Fruit fly (Drosophila melanogaster) whole organism, embryonic: ENCODE data around the gene CG17652.

Experiments
- Adf1 ChIP-seq: fragments of 200-800 bp; sonication (Bioruptor generic); IDR thresholded peaks from 2 replicates; pipeline ENCODE4 v1.3.6; 2022; ENCODE audit warnings: missing biosample characterization, missing genetic modification characterization
- CG10209 ChIP-seq: fragments of 200-800 bp; sonication (Bioruptor generic); optimal IDR thresholded peaks from 3 replicates; lab custom pipeline; 2017; ENCODE audit warnings: missing biosample characterization, mild to moderate bottlenecking, missing genetic modification characterization, missing genetic modification reagents
- CG10462 ChIP-seq: fragments of 200-800 bp; sonication (Bioruptor generic); optimal IDR thresholded peaks from 2 replicates; lab custom pipeline; 2016; ENCODE audit warnings: missing biosample characterization, missing genetic modification characterization
- CG10543 ChIP-seq: fragments of 200-800 bp; sonication (Bioruptor generic); optimal IDR thresholded peaks from 3 replicates; lab custom pipeline; 2017; ENCODE audit warnings: missing biosample characterization, mild to moderate bottlenecking, missing genetic modification characterization, moderate library complexity
- CG11093 ChIP-seq: fragments of 200-800 bp; sonication (Bioruptor generic); IDR thresholded peaks from 3 replicates; pipeline ENCODE4 v1.3.6; 2022; ENCODE audit warnings: missing biosample characterization, missing genetic modification characterization
- CG12299 ChIP-seq: fragments of 200-800 bp; sonication (Bioruptor generic); optimal IDR thresholded peaks from 2 replicates; lab custom pipeline; 2018; ENCODE audit warnings: missing biosample characterization, mild to moderate bottlenecking, missing genetic modification characterization
- CG13296 ChIP-seq: fragments of 200-800 bp; sonication (Bioruptor generic); optimal IDR thresholded peaks from 3 replicates; lab custom pipeline; 2018; ENCODE audit warnings: missing biosample characterization, mild to moderate bottlenecking, missing genetic modification characterization
- CG13894 ChIP-seq: fragments of 200-800 bp; sonication (Bioruptor generic); optimal IDR thresholded peaks from 3 replicates; lab custom pipeline; 2018; ENCODE audit warnings: missing biosample characterization, mild to moderate bottlenecking, missing genetic modification characterization, moderate library complexity
- CG1603 ChIP-seq: fragments of 200-800 bp; sonication (Bioruptor generic); optimal IDR thresholded peaks from 2 replicates; lab custom pipeline; 2019; ENCODE audit warnings: missing biosample characterization, mild to moderate bottlenecking, missing genetic modification characterization, moderate library complexity
- CG17186 ChIP-seq: fragments of 200-800 bp; sonication (Bioruptor generic); optimal IDR thresholded peaks from 3 replicates; lab custom pipeline; 2017; ENCODE audit warnings: missing biosample characterization, missing genetic modification reagents, missing genetic modification characterization
- CG17568 ChIP-seq: fragments of 200-800 bp; sonication (Bioruptor generic); optimal IDR thresholded peaks from 2 replicates; lab custom pipeline; 2018; ENCODE audit warnings: missing biosample characterization, mild to moderate bottlenecking, missing genetic modification characterization, moderate library complexity
- CG18262 ChIP-seq: fragments of 200-800 bp; optimal IDR thresholded peaks from 3 replicates; lab custom pipeline; 2019; ENCODE audit warnings: missing biosample characterization, mild to moderate bottlenecking, missing genetic modification characterization, moderate library complexity
- CG1832 ChIP-seq: fragments of 200-800 bp; sonication (Bioruptor generic); optimal IDR thresholded peaks from 2 replicates; lab custom pipeline; 2017; ENCODE audit warnings: missing biosample characterization, mild to moderate bottlenecking, missing genetic modification characterization, inconsistent platforms
- CG18599 ChIP-seq: fragments of 200-800 bp; sonication (Bioruptor generic); optimal IDR thresholded peaks from 3 replicates; lab custom pipeline; 2017; ENCODE audit warnings: missing biosample characterization, missing genetic modification characterization, mild to moderate bottlenecking, moderate library complexity, missing genetic modification reagents
- CG2120 ChIP-seq: fragments of 200-800 bp; sonication (Bioruptor generic); optimal IDR thresholded peaks from 3 replicates; lab custom pipeline; 2016; ENCODE audit warnings: missing biosample characterization, missing genetic modification characterization
- CG32532 ChIP-seq: fragments of 200-800 bp; sonication (Bioruptor generic); IDR thresholded peaks from 2 replicates; pipeline ENCODE4 v1.3.6; 2022; ENCODE audit warnings: missing biosample characterization, missing genetic modification characterization
- CG4854 ChIP-seq: fragments of 200-800 bp; sonication (Bioruptor generic); optimal IDR thresholded peaks from 2 replicates; lab custom pipeline; 2016; ENCODE audit warnings: missing biosample characterization, missing genetic modification characterization, inconsistent platforms
- CG6683 ChIP-seq: fragments of 200-800 bp; sonication (Bioruptor generic); optimal IDR thresholded peaks from 2 replicates; lab custom pipeline; 2017; ENCODE audit warnings: missing biosample characterization, mild to moderate bottlenecking, missing genetic modification characterization, missing genetic modification reagents
- CG7839 ChIP-seq: fragments of 200-800 bp; sonication (Bioruptor generic); optimal IDR thresholded peaks from 3 replicates; lab custom pipeline; 2018; ENCODE audit warnings: missing biosample characterization, mild to moderate bottlenecking, missing genetic modification characterization, moderate library complexity
- CG7928 ChIP-seq: fragments of 200-800 bp; sonication (Bioruptor generic); optimal IDR thresholded peaks from 2 replicates; lab custom pipeline; 2017; ENCODE audit warnings: missing biosample characterization, mild to moderate bottlenecking, missing genetic modification characterization
- CG7963 ChIP-seq: fragments of 200-800 bp; sonication (Bioruptor generic); IDR thresholded peaks from 3 replicates; pipeline ENCODE4 v1.3.6; 2022; ENCODE audit warnings: missing biosample characterization, missing genetic modification characterization; ENCODE audit not compliant: partially characterized antibody
- CG9437 ChIP-seq: fragments of 200-800 bp; sonication (Bioruptor generic); optimal IDR thresholded peaks from 2 replicates; lab custom pipeline; 2018; ENCODE audit warnings: missing biosample characterization, mild to moderate bottlenecking, missing genetic modification characterization
- CG9609 ChIP-seq: fragments of 200-800 bp; sonication (Bioruptor generic); optimal IDR thresholded peaks from 3 replicates; lab custom pipeline; 2016; ENCODE audit warnings: missing biosample characterization, missing genetic modification characterization
- CG9817 ChIP-seq: fragments of 200-800 bp; sonication (Bioruptor generic); optimal IDR thresholded peaks from 2 replicates; lab custom pipeline; 2018; ENCODE audit warnings: missing biosample characterization, mild to moderate bottlenecking, missing genetic modification characterization, moderate library complexity
- GATAe ChIP-seq: fragments of 200-800 bp; sonication (Bioruptor generic); conservative IDR thresholded peaks from 2 replicates; pipeline ENCODE4 v1.3.6; 2022; ENCODE audit warnings: missing biosample characterization, missing genetic modification characterization
- HLH54F ChIP-seq: fragments of 200-800 bp; sonication (Bioruptor generic); optimal IDR thresholded peaks from 3 replicates; lab custom pipeline; 2016; ENCODE audit warnings: missing biosample characterization, missing genetic modification characterization
- Max ChIP-seq: fragments of 200-800 bp; sonication (Bioruptor generic); optimal IDR thresholded peaks from 2 replicates; lab custom pipeline; 2016; ENCODE audit warnings: missing biosample characterization, mild to moderate bottlenecking, missing genetic modification characterization
- PHDP ChIP-seq: fragments of 200-800 bp; sonication (Bioruptor generic); optimal IDR thresholded peaks from 3 replicates; lab custom pipeline; 2018; ENCODE audit warnings: missing biosample characterization, mild to moderate bottlenecking, missing genetic modification characterization, moderate library complexity
- Poxn ChIP-seq: fragments of 200-800 bp; sonication (Bioruptor generic); IDR thresholded peaks from 2 replicates; pipeline ENCODE4 v1.3.6; 2022; ENCODE audit warnings: missing biosample characterization, missing genetic modification characterization
- Rx ChIP-seq: fragments of 200-800 bp; sonication (Bioruptor generic); IDR thresholded peaks from 2 replicates; pipeline ENCODE4 v1.3.6; 2022; ENCODE audit warnings: missing biosample characterization, missing genetic modification characterization
- Taf1 ChIP-seq: fragments of 200-800 bp; sonication (Bioruptor generic); IDR thresholded peaks from 2 replicates; pipeline ENCODE4 v1.3.6; 2022; ENCODE audit warnings: missing biosample characterization, missing genetic modification characterization
- chinmo ChIP-seq: fragments of 200-800 bp; sonication (Bioruptor generic); IDR thresholded peaks from 4 replicates; pipeline ENCODE4 v1.3.6; 2022; ENCODE audit warnings: missing biosample characterization, missing genetic modification characterization; ENCODE audit not compliant: partially characterized antibody
- danr ChIP-seq: fragments of 200-800 bp; sonication (Bioruptor generic); IDR thresholded peaks from 2 replicates; pipeline ENCODE4 v1.3.6; 2022; ENCODE audit warnings: missing biosample characterization, missing genetic modification characterization
- dm ChIP-seq: fragments of 200-800 bp; sonication (Bioruptor generic); optimal IDR thresholded peaks from 3 replicates; lab custom pipeline; 2016; ENCODE audit warnings: missing biosample characterization, missing genetic modification characterization
- en ChIP-seq: fragments of 200-800 bp; sonication (Bioruptor generic); optimal IDR thresholded peaks from 2 replicates; lab custom pipeline; 2016; ENCODE audit warnings: missing biosample characterization, missing genetic modification characterization
- eyg ChIP-seq: fragments of 200-800 bp; sonication (Bioruptor generic); optimal IDR thresholded peaks from 3 replicates; lab custom pipeline; 2016; ENCODE audit warnings: missing biosample characterization, missing genetic modification characterization
- gsb ChIP-seq: fragments of 200-800 bp; sonication (Bioruptor generic); IDR thresholded peaks from 2 replicates; pipeline ENCODE4 v1.3.6; 2022; ENCODE audit warnings: missing biosample characterization, missing genetic modification characterization
- her ChIP-seq: fragments of 200-800 bp; sonication (Bioruptor generic); optimal IDR thresholded peaks from 2 replicates; lab custom pipeline; 2016; ENCODE audit warnings: missing biosample characterization, missing genetic modification characterization
- hth ChIP-seq: fragments of >200 bp; optimal IDR thresholded peaks from 2 replicates; lab custom pipeline; 2017; ENCODE audit warnings: inconsistent platforms
- maf-S ChIP-seq: fragments of 200-800 bp; sonication (Bioruptor generic); optimal IDR thresholded peaks from 2 replicates; lab custom pipeline; 2016; ENCODE audit warnings: missing biosample characterization, missing genetic modification characterization
- mam ChIP-seq: fragments of 200-800 bp; sonication (Bioruptor generic); optimal IDR thresholded peaks from 3 replicates; lab custom pipeline; 2016; ENCODE audit warnings: missing biosample characterization, missing genetic modification characterization
- otp ChIP-seq: fragments of 200-800 bp; sonication (Bioruptor generic); IDR thresholded peaks from 3 replicates; pipeline ENCODE4, ENCODE4 v1.3.6; 2022; ENCODE audit warnings: missing biosample characterization, missing genetic modification characterization
- p53 ChIP-seq: fragments of 200-800 bp; sonication (Bioruptor generic); optimal IDR thresholded peaks from 2 replicates; lab custom pipeline; 2016; ENCODE audit warnings: missing biosample characterization, missing genetic modification characterization
- pita ChIP-seq: fragments of 200-800 bp; sonication (Bioruptor generic); optimal IDR thresholded peaks from 2 replicates; lab custom pipeline; 2017; ENCODE audit warnings: missing biosample characterization, mild to moderate bottlenecking, missing genetic modification characterization
- pnt ChIP-seq: fragments of 200-800 bp; sonication (Bioruptor generic); optimal IDR thresholded peaks from 3 replicates; lab custom pipeline; 2016; ENCODE audit warnings: missing biosample characterization, missing genetic modification characterization
- pros ChIP-seq: fragments of 200-800 bp; sonication (Bioruptor generic); optimal IDR thresholded peaks from 3 replicates; lab custom pipeline; 2019; ENCODE audit warnings: missing biosample characterization, mild to moderate bottlenecking, missing genetic modification characterization, moderate library complexity
- pum ChIP-seq: fragments of 200-800 bp; sonication (Bioruptor generic); optimal IDR thresholded peaks from 2 replicates; lab custom pipeline; 2016; ENCODE audit warnings: missing biosample characterization, missing genetic modification characterization
- salm ChIP-seq: fragments of 200-800 bp; sonication (Bioruptor generic); optimal IDR thresholded peaks from 2 replicates; lab custom pipeline; 2018; ENCODE audit warnings: missing biosample characterization, mild to moderate bottlenecking, missing genetic modification characterization
- sna ChIP-seq: fragments of 200-800 bp; sonication (Bioruptor generic); IDR thresholded peaks from 2 replicates; pipeline ENCODE4 v1.3.6; 2022; ENCODE audit warnings: missing biosample characterization, missing genetic modification characterization; ENCODE audit not compliant: partially characterized antibody
- toy ChIP-seq: fragments of 200-800 bp; sonication (Bioruptor generic); IDR thresholded peaks from 2 replicates; pipeline ENCODE4 v1.3.6; 2022; ENCODE audit warnings: missing biosample characterization, missing genetic modification characterization
- trh ChIP-seq: fragments of 200-800 bp; sonication (Bioruptor generic); optimal IDR thresholded peaks from 2 replicates; lab custom pipeline; 2016; ENCODE audit warnings: missing biosample characterization, missing genetic modification characterization

The CG17652 gene

DNA sequence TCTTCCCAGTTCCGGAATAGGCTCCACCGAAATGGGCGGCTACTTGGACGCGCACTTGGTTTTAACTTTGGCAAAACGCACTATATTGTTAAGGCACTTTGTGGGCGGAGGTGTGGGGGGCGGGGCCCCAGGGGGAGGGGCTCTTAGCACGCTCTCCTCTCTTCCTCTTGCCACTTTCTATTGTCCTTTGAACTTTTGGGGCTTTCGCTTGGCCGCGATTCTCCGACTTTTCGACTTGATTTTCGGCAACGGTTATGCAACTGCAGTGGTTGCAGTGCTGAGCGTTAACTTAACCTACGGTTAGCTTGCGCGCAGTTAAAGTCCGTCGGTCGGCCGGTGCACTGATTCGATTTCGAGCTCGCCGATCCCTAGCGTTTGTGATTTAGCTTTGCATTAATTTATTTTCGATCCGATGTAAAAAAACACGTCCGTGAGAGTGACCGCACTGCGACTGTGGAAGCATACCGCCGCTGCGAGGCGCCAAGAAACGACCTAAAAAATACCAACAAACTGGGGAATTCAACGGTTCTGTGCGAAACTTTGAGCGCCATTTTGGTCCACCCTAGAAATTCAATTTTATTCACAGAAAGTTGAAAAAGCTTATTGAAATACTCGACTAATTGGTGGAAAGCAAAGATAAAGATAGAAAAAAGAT lies 8.1 kb downstream of the CG17652 start, which contains the start of gene Rim2 (continued):
- TF ChIP-seq CG10209 (GFP tag; lab: Kevin White, UChicago) (no peak), her (GFP tag; lab: Kevin White, UChicago) (peak; percentile 99), toy (GFP tag; lab: Robert Waterston, UW) (no peak), CG7963 (GFP tag; lab: Robert Waterston, UW) (no peak), CG17568 (no peak), gsb (no peak), Adf1 (GFP tag; lab: Robert Waterston, UW) (0 out of 2 replicates have a peak, but pooled peaks have one; percentile 8), CG17186 (GFP tag; lab: Kevin White, UChicago) (peak; percentile 69), CG18262 (no peak), CG4854 (GFP tag; lab: Kevin White, UChicago) (peak; percentile 1), chinmo (GFP tag; lab: Robert Waterston, UW) (peak; percentile 31; the same call in 1 of the 4 replicates), sna (peak; percentile 57; the same call in 1 of the 2 replicates), en (no peak), Taf1 (GFP tag; lab: Robert Waterston, UW) (no peak), Rx (GFP tag; lab: Robert Waterston, UW) (no peak), PHDP (tag; lab: Kevin White, UChicago) (peak; percentile 6), danr (no peak), Poxn (GFP tag; lab: Robert Waterston, UW) (no peak), CG7928 (no peak), trh (GFP tag; lab: Kevin White, UChicago) (no peak), dm (GFP tag; lab: Kevin White, UChicago) (no peak), CG9817 (no peak), CG2120 (GFP tag; lab: Kevin White, UChicago) (peak; percentile 25), pum (GFP tag; lab: Kevin White, UChicago) (no peak), CG1832 (GFP tag; lab: Kevin White, UChicago) (no peak), CG6683 (GFP tag; lab: Kevin White, UChicago) (no peak), CG1603 (tag; lab: Kevin White, UChicago) (peak; percentile 66), p53 (peak; percentile 35), mam (GFP tag; lab: Kevin White, UChicago) (no peak), pita (GFP tag; lab: Kevin White, UChicago) (peak; percentile 44), hth (lab: Kevin White, UChicago) (no peak), HLH54F (no peak), CG9437 (GFP tag; lab: Kevin White, UChicago) (no peak), CG18599 (peak; percentile 18), Max (no peak), CG10462 (no peak), CG9609 (GFP tag; lab: Kevin White, UChicago) (peak; percentile 26), salm (no peak), CG32532 (GFP tag; lab: Robert Waterston, UW) (no peak), CG13296 (GFP tag; lab: Kevin White, UChicago) (peak; percentile 41), otp (GFP tag; lab: Robert Waterston, UW) (no peak), CG13894 (tag; lab: Kevin White, UChicago) (peak; percentile 81), CG7839 (tag; lab: Kevin White, UChicago) (peak; percentile 14), pros (no peak), eyg (no peak), pnt (GFP tag; lab: Kevin White, UChicago) (no peak), CG11093 (GFP tag; lab: Robert Waterston, UW) (no peak), maf-S (GFP tag; lab: Kevin White, UChicago) (no peak), CG12299 (tag; lab: Kevin White, UChicago) (peak; percentile 26), CG10543 (GFP tag; lab: Kevin White, UChicago) (no peak), GATAe (no peak)
